Fruit fly (Drosophila melanogaster): Measurements from ENCODE around the gene a10.

The a10 gene

DNA sequence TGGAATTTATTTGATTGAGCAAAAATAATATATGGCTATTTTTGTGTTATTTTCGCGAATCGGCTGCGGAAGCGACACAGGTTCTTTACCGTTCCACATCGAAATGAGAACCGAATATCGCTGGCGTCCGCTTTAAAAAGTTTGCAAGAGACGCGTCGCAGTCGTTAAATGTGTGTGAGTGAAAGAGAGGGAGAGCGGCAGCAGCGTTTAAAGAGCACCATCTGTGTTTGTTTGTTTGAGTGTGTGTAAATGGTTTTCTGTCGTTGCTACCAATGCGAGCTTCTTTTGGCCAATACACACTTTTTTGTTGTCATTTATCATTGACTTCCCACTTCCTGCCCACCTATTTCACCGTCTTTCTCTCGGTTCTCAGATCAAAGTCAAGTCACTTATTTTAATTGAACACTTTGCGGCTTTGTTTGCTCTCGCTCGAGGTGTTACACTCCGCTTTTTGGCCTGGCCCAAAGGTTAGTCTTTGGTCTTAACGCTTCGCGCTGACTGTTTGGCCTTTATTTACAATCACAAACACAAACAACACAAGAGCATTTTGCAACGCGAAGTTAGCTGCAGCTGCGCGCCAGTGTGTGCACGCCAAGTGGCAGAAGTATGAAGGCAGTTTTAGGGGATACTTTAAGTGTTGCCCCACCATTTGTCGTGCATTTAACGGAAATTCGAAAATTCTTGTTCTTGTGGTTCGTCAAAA lies 11.4 kb downstream of the a10 start, which contains the start of gene CG3764:
Gene CG3764 (minus strand): TSS at position 549 of the 703 bp plus-strand sequence.
- TF ChIP-seq Abd-B (GFP tag; optimal IDR thresholded peaks at IDR 0.05) (no peak), CrebA (GFP tag; optimal IDR thresholded peaks at IDR 0.05; ENCODE audit: borderline replicate concordance) (no peak), dl (GFP tag; optimal IDR thresholded peaks at IDR 0.05; ENCODE audit: insufficient read depth in 1 of 2, partially characterized antibody in 2 of 2) (peak; percentile 71 to 86), dmrt93B (GFP tag; optimal IDR thresholded peaks at IDR 0.05) (peak; percentile 79), Jra (GFP tag; optimal IDR thresholded peaks at IDR 0.05) (no peak), psq (GFP tag; optimal IDR thresholded peaks at IDR 0.05) (peak; percentile 61), Rel (GFP tag; optimal IDR thresholded peaks at IDR 0.05) (peak; percentile 60), Rel (tag; optimal IDR thresholded peaks at IDR 0.05) (peak; percentile 80), CG9705 (GFP tag; optimal IDR thresholded peaks at IDR 0.05) (peak; percentile 77), Dif (GFP tag; optimal IDR thresholded peaks at IDR 0.05; ENCODE audit: partially characterized antibody) (peak; percentile 88), GATAd (GFP tag; optimal IDR thresholded peaks at IDR 0.05) (no peak), lola (GFP tag; optimal IDR thresholded peaks at IDR 0.05) (no peak), rgr (GFP tag; optimal IDR thresholded peaks at IDR 0.05) (peak; percentile 86), tai (GFP tag; optimal IDR thresholded peaks at IDR 0.05) (no peak), Vsx2 (GFP tag; optimal IDR thresholded peaks at IDR 0.05; ENCODE audit: partially characterized antibody) (no peak), h (GFP tag; optimal IDR thresholded peaks at IDR 0.05) (peak; percentile 75), HLH106 (tag; optimal IDR thresholded peaks at IDR 0.05) (peak; percentile 69), Mio (GFP tag; optimal IDR thresholded peaks at IDR 0.05) (no peak), Sp1 (GFP tag; optimal IDR thresholded peaks at IDR 0.05) (peak; percentile 69), Hnf4 (GFP tag; optimal IDR thresholded peaks at IDR 0.05) (no peak), fru (GFP tag; optimal IDR thresholded peaks at IDR 0.05) (peak; percentile 56), CG32264 (GFP tag; optimal IDR thresholded peaks at IDR 0.05) (no peak), Dfd (GFP tag; optimal IDR thresholded peaks at IDR 0.05) (no peak), dsf (GFP tag; optimal IDR thresholded peaks at IDR 0.05; ENCODE audit: borderline replicate concordance) (peak; percentile 12), Hr78 (GFP tag; optimal IDR thresholded peaks at IDR 0.05) (no peak), pan (optimal IDR thresholded peaks at IDR 0.05) (no peak), sv (GFP tag; optimal IDR thresholded peaks at IDR 0.05) (no peak), usp (GFP tag; optimal IDR thresholded peaks at IDR 0.05) (no peak), N (GFP tag; optimal IDR thresholded peaks at IDR 0.05) (no peak), brk (GFP tag; optimal IDR thresholded peaks at IDR 0.05) (no peak), ey (GFP tag; optimal IDR thresholded peaks at IDR 0.05) (peak; percentile 33), foxo (GFP tag; optimal IDR thresholded peaks at IDR 0.05) (peak in 1 of 2 experiments; percentile 60), br (GFP tag; optimal IDR thresholded peaks at IDR 0.05) (peak; percentile 65), sage (GFP tag; optimal IDR thresholded peaks at IDR 0.05) (no peak), woc (GFP tag; optimal IDR thresholded peaks at IDR 0.05) (no peak), Myc (optimal IDR thresholded peaks at IDR 0.05) (no peak), Hr83 (GFP tag; optimal IDR thresholded peaks at IDR 0.05; ENCODE audit: poor library complexity, severe bottlenecking) (peak; percentile 83), jim (GFP tag; optimal IDR thresholded peaks at IDR 0.05) (no peak), OdsH (GFP tag; optimal IDR thresholded peaks at IDR 0.05) (peak; percentile 58)

DNA sequence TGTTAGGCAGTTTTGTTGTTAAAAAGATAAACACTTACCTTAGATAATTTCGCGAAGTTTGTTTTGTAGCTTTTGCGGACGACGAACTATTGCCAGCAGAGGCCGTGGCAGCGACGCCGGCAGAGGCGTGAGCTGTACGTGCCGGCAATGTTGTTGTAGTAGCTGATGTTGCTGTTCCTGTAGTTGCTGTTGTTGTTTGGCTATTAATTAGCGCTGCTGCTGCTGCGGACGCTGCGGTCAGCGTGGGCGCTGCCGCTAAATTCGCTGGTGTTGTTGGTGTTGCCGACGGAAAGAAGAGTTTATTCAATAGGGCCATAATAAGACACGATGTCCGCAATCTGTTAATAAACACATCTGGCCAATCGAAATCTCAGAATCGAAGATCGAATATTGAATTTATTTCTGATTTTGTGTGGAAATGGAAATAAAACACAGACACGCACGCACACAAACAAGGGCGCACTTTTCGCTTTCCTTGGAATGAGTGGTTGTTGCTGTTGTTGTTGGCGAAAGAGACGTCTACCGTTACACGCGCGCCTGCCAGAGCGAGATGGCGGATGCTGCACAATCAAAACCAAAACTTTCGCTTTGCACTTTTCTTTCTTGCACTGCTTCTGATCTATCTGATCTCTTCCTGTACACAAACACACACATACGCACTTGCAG lies 12.1 kb downstream of the a10 start:
- TF ChIP-seq dsf (GFP tag; optimal IDR thresholded peaks at IDR 0.05; ENCODE audit: borderline replicate concordance), result no peak
- peak; percentile 2 for TF ChIP-seq h (GFP tag; optimal IDR thresholded peaks at IDR 0.05)

Measured in whole organism, wandering third instar larva.